Worm (Caenorhabditis elegans): Measurements from ENCODE around the gene F35E8.7.
A peak's percentile ranks its signal among the peaks of the same experiment; 100 is the strongest.

The F35E8.7 gene

ce11 chrV:15880705-15881104, 33.1 kb upstream of the F35E8.7 start (continued):
- TF ChIP-seq lin-15B (tag; optimal IDR thresholded peaks at IDR 0.05): no peak
- TF ChIP-seq ceh-63 (GFP tag; optimal IDR thresholded peaks at IDR 0.05): no peak
- no peak for TF ChIP-seq lin-39 (tag; optimal IDR thresholded peaks at IDR 0.05)
- no peak for TF ChIP-seq ceh-88 (GFP tag; IDR thresholded peaks at IDR 0.05)
- no peak for TF ChIP-seq isw-1 (GFP tag; IDR thresholded peaks at IDR 0.05)
- TF ChIP-seq Y116A8C.19 (tag; optimal IDR thresholded peaks at IDR 0.05; ENCODE audit: borderline replicate concordance): no peak
- no peak for TF ChIP-seq nhr-12 (tag; optimal IDR thresholded peaks at IDR 0.05)
- TF ChIP-seq C04F5.9 (tag; optimal IDR thresholded peaks at IDR 0.05): no peak
- TF ChIP-seq nhr-85 (tag): peak; percentile 87
- no peak for TF ChIP-seq dsc-1 (tag; optimal IDR thresholded peaks at IDR 0.05)
- no peak for TF ChIP-seq mab-9 (GFP tag; IDR thresholded peaks at IDR 0.05)
- peak; percentile 3 to 20 (median 9) for TF ChIP-seq dpl-1 (GFP tag; optimal IDR thresholded peaks at IDR 0.05)
- peak; percentile 66 for TF ChIP-seq nhr-28 (tag; optimal IDR thresholded peaks at IDR 0.05)
- TF ChIP-seq sox-4 (tag; optimal IDR thresholded peaks at IDR 0.05): no peak
- no peak for TF ChIP-seq ceh-90 (tag; optimal IDR thresholded peaks at IDR 0.05)
- no peak for TF ChIP-seq unc-130 (tag; optimal IDR thresholded peaks at IDR 0.05)
- TF ChIP-seq fos-1 (tag; optimal IDR thresholded peaks at IDR 0.05): peak; percentile 16
- TF ChIP-seq fkh-10 (GFP tag; optimal IDR thresholded peaks at IDR 0.05): no peak
- peak; percentile 66 for TF ChIP-seq nhr-71 (tag; optimal IDR thresholded peaks at IDR 0.05)
- peak; percentile 20 for TF ChIP-seq mef-2 (tag; optimal IDR thresholded peaks at IDR 0.05)
- no peak for TF ChIP-seq ets-5 (GFP tag; IDR thresholded peaks at IDR 0.05)
- no peak for TF ChIP-seq zag-1 (tag; optimal IDR thresholded peaks at IDR 0.05)
- TF ChIP-seq nhr-237 (tag; optimal IDR thresholded peaks at IDR 0.05): peak; percentile 71
- TF ChIP-seq rnt-1 (tag; optimal IDR thresholded peaks at IDR 0.05): peak; percentile 4
- no peak for TF ChIP-seq egl-13 (tag; optimal IDR thresholded peaks at IDR 0.05)
- TF ChIP-seq blmp-1 (tag; optimal IDR thresholded peaks at IDR 0.05): peak; percentile 31
- no peak for TF ChIP-seq efl-3 (GFP tag; optimal IDR thresholded peaks at IDR 0.05)
- TF ChIP-seq ztf-11 (tag; optimal IDR thresholded peaks at IDR 0.05): no peak
- no peak for TF ChIP-seq ces-1 (GFP tag; optimal IDR thresholded peaks at IDR 0.05)
- TF ChIP-seq nhr-76 (tag; optimal IDR thresholded peaks at IDR 0.05): no peak
- TF ChIP-seq unc-98 (GFP tag; IDR thresholded peaks at IDR 0.05): no peak
- TF ChIP-seq F16B12.6 (tag; optimal IDR thresholded peaks at IDR 0.05): no peak
- peak; percentile 46 for TF ChIP-seq nhr-90 (tag; optimal IDR thresholded peaks at IDR 0.05; ENCODE audit: poor library complexity)

DNA sequence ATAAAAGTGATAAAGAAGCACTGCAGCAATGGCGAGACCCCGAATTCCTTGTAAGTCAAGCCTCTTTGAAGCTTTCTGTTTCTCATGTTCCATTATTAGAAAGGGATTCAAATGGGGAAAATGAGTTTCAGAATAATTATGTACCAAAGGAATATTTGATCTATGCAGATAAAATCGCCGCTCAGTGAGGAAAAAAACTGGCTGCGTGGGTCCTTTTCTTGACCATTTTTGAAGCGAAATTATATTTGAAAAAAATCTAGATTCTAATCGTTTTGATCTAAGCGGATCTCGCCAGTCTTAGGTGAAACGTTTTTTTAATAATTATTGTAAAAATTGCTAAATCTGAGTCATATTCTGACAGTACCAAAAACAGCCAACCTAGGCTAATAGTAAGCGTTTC, 29.1 kb upstream of the F35E8.7 start, which contains the start of gene oac-42:
oac-42 (minus strand) TSS at position 101 of the 400 bp plus-strand sequence.
- TF ChIP-seq irx-1 (tag; optimal IDR thresholded peaks at IDR 0.05) (no peak), nhr-76 (tag; optimal IDR thresholded peaks at IDR 0.05) (no peak), mdl-1 (tag; optimal IDR thresholded peaks at IDR 0.05) (no peak), pax-3 (tag; optimal IDR thresholded peaks at IDR 0.05) (no peak), dsc-1 (tag; optimal IDR thresholded peaks at IDR 0.05) (no peak), tbx-2 (tag; optimal IDR thresholded peaks at IDR 0.05) (no peak), unc-30 (tag; optimal IDR thresholded peaks at IDR 0.05) (no peak), zip-4 (GFP tag; optimal IDR thresholded peaks at IDR 0.05) (no peak), ceh-8 (GFP tag; optimal IDR thresholded peaks at IDR 0.05) (no peak), ztf-11 (tag; optimal IDR thresholded peaks at IDR 0.05) (no peak), elt-3 (tag; optimal IDR thresholded peaks at IDR 0.05) (no peak), efl-1 (optimal IDR thresholded peaks at IDR 0.05) (no peak), efl-1 (GFP tag; optimal IDR thresholded peaks at IDR 0.05 in 1 of 2) (no peak), C16A3.4 (tag; optimal IDR thresholded peaks at IDR 0.05) (no peak)

Measured in whole organism, L1 larva.